Fruit fly (Drosophila melanogaster): Measurements from ENCODE around the gene bcd.

The bcd gene

dm6 chr3R:6791189-6791886 is 32.1 kb upstream of the bcd start, which contains the start of gene Dfd (continued):
- TF ChIP-seq gem (tag; optimal IDR thresholded peaks at IDR 0.05) (peak; percentile 80), CG5180 (GFP tag; optimal IDR thresholded peaks at IDR 0.05) (peak; percentile 95), ranshi (GFP tag; IDR thresholded peaks at IDR 0.05) (peak; percentile 46; the same call in 1 of the 2 replicates), grau (tag; optimal IDR thresholded peaks at IDR 0.05) (peak; percentile 70), sqz (GFP tag; optimal IDR thresholded peaks at IDR 0.05) (peak; percentile 43), ham (GFP tag; IDR thresholded peaks at IDR 0.05) (no peak), her (GFP tag; optimal IDR thresholded peaks at IDR 0.05) (no peak), H2.0 (GFP tag; IDR thresholded peaks at IDR 0.05) (peak; percentile 30), CG3065 (GFP tag; optimal IDR thresholded peaks at IDR 0.05) (no peak), CG12104 (GFP tag; optimal IDR thresholded peaks at IDR 0.05) (peak; percentile 29), Max (GFP tag; optimal IDR thresholded peaks at IDR 0.05) (no peak), CG4360 (GFP tag; IDR thresholded peaks at IDR 0.05) (0 out of 2 replicates have a peak, but pooled peaks have one; percentile 21), CG18262 (tag; optimal IDR thresholded peaks at IDR 0.05) (peak; percentile 60), nom (GFP tag; optimal IDR thresholded peaks at IDR 0.05) (no peak), CG12391 (tag; optimal IDR thresholded peaks at IDR 0.05) (no peak), twi (tag; optimal IDR thresholded peaks at IDR 0.05) (peak; percentile 84), Six4 (GFP tag; optimal IDR thresholded peaks at IDR 0.05) (peak; percentile 38), CG2712 (tag; optimal IDR thresholded peaks at IDR 0.05) (peak; percentile 52), CG11093 (GFP tag; IDR thresholded peaks at IDR 0.05) (no peak), Trl (optimal IDR thresholded peaks at IDR 0.05) (peak; percentile 76), Trl (GFP tag; optimal IDR thresholded peaks at IDR 0.05) (no peak), MTF-1 (GFP tag; optimal IDR thresholded peaks at IDR 0.05; ENCODE audit: borderline replicate concordance) (no peak), ttk (GFP tag; IDR thresholded peaks at IDR 0.05) (peak; percentile 40; the same call in 1 of the 2 replicates), CG9876 (GFP tag; optimal IDR thresholded peaks at IDR 0.05) (no peak), Nf-YC (tag; optimal IDR thresholded peaks at IDR 0.05) (peak; percentile 99), tup (GFP tag; optimal IDR thresholded peaks at IDR 0.05) (no peak), az2 (GFP tag; optimal IDR thresholded peaks at IDR 0.05) (peak; percentile 62), CG15601 (tag; optimal IDR thresholded peaks at IDR 0.05) (no peak), disco-r (GFP tag; optimal IDR thresholded peaks at IDR 0.05) (no peak), CG10462 (GFP tag; optimal IDR thresholded peaks at IDR 0.05) (peak; percentile 21), cad (GFP tag; optimal IDR thresholded peaks at IDR 0.05) (peak; percentile 37), CG30431 (GFP tag; optimal IDR thresholded peaks at IDR 0.05) (no peak), chinmo (GFP tag; IDR thresholded peaks at IDR 0.05; ENCODE audit: partially characterized antibody) (0 out of 4 replicates have a peak, but pooled peaks have one; percentile 67), CG11696 (GFP tag; IDR thresholded peaks at IDR 0.05) (0 out of 2 replicates have a peak, but pooled peaks have one; percentile 59), Sox100B (GFP tag; optimal IDR thresholded peaks at IDR 0.05) (peak; percentile 64), lmd (GFP tag; IDR thresholded peaks at IDR 0.05) (peak; percentile 45; the same call in 1 of the 2 replicates), CG8281 (tag; optimal IDR thresholded peaks at IDR 0.05) (no peak), CG5245 (GFP tag; optimal IDR thresholded peaks at IDR 0.05) (no peak), CG7786 (GFP tag; optimal IDR thresholded peaks at IDR 0.05) (no peak), zen (tag; optimal IDR thresholded peaks at IDR 0.05) (peak; percentile 57), CG7745 (tag; optimal IDR thresholded peaks at IDR 0.05) (no peak), CG17612 (GFP tag; IDR thresholded peaks at IDR 0.05) (no peak)

Measured in whole organism, embryonic.